Worm (Caenorhabditis elegans): ENCODE measurements around the gene enu-3.5.

enu-3.5 gene

ce11 chrIII:12919882-12920281 is 41.9 kb downstream of the enu-3.5 start:
- TF ChIP-seq unc-62 (GFP tag; optimal IDR thresholded peaks at IDR 0.05) = no peak

- TF ChIP-seq unc-62 (GFP tag; optimal IDR thresholded peaks at IDR 0.05) = no peak
Observed at ce11 chrIII:12920810-12921209, 42.8 kb downstream of the enu-3.5 start.

ce11 chrIII:12925947-12926607 is 48.1 kb downstream of the enu-3.5 start, which contains the start of the genes npp-25 and mrps-10:
npp-25 (minus strand) TSS chrIII:12925997.
mrps-10 (plus strand) TSS chrIII:12926557.
- TF ChIP-seq unc-62 (GFP tag; optimal IDR thresholded peaks at IDR 0.05) = no peak

- no peak for TF ChIP-seq unc-62 (GFP tag; optimal IDR thresholded peaks at IDR 0.05)
Observed at ce11 chrIII:12929573-12929972, 51.6 kb downstream of the enu-3.5 start, which contains the start of gene Y37D8A.19. Y37D8A.19 (plus strand) TSS chrIII:12929873.

All from whole organism, dauer.